Worm (Caenorhabditis elegans): ENCODE results near the gene Y51A2A.5.

Y51A2A.5 gene

ce11 chrV:18346080-18346479 is 47.5 kb downstream of the Y51A2A.5 start (continued):
- peak; percentile 99 for TF ChIP-seq ets-4 (GFP tag; optimal IDR thresholded peaks at IDR 0.05)
- TF ChIP-seq sdz-38 (tag; optimal IDR thresholded peaks at IDR 0.05), result no peak
- TF ChIP-seq bed-1 (GFP tag; IDR thresholded peaks at IDR 0.05), result no peak
- TF ChIP-seq K11D2.4 (GFP tag; IDR thresholded peaks at IDR 0.05), result peak; percentile 57; the same call in 1 of the 2 replicates
- TF ChIP-seq hrde-1 (tag; optimal IDR thresholded peaks at IDR 0.05; ENCODE audit: borderline replicate concordance), result no peak
- TF ChIP-seq ztf-25 (GFP tag; IDR thresholded peaks at IDR 0.05), result no peak
- 0 out of 2 replicates have a peak, but pooled peaks have one; percentile 27 for TF ChIP-seq C06A6.2 (GFP tag; conservative IDR thresholded peaks at IDR 0.05)
- TF ChIP-seq lin-54 (GFP tag; optimal IDR thresholded peaks at IDR 0.05), result no peak
- TF ChIP-seq madf-10 (tag; optimal IDR thresholded peaks at IDR 0.05), result peak; percentile 40
- no peak for TF ChIP-seq attf-3 (GFP tag; conservative IDR thresholded peaks at IDR 0.05)
- TF ChIP-seq F23B12.7 (tag; optimal IDR thresholded peaks at IDR 0.05; ENCODE audit: insufficient read depth), result no peak
- TF ChIP-seq T26A5.8 (tag; optimal IDR thresholded peaks at IDR 0.05), result no peak
- TF ChIP-seq lin-40 (tag; optimal IDR thresholded peaks at IDR 0.05), result no peak
- no peak for TF ChIP-seq sptf-2 (GFP tag; optimal IDR thresholded peaks at IDR 0.05)
- no peak for TF ChIP-seq madf-6 (GFP tag; IDR thresholded peaks at IDR 0.05)
- TF ChIP-seq die-1 (tag; optimal IDR thresholded peaks at IDR 0.05), result no peak
- TF ChIP-seq tbx-9 (tag; optimal IDR thresholded peaks at IDR 0.05; ENCODE audit: borderline replicate concordance), result no peak
- TF ChIP-seq somi-1 (GFP tag; optimal IDR thresholded peaks at IDR 0.05), result peak; percentile 24
- TF ChIP-seq ztf-28 (GFP tag; IDR thresholded peaks at IDR 0.05), result no peak
- no peak for TF ChIP-seq B0019.2 (GFP tag; conservative IDR thresholded peaks at IDR 0.05)
- peak; percentile 88 for TF ChIP-seq dox-1 (GFP tag; IDR thresholded peaks at IDR 0.05)
- no peak for TF ChIP-seq pbrm-1 (GFP tag; IDR thresholded peaks at IDR 0.05)
- no peak for TF ChIP-seq lir-1 (GFP tag; conservative IDR thresholded peaks at IDR 0.05)
- TF ChIP-seq pha-4 (tag; optimal IDR thresholded peaks at IDR 0.05), result no peak
- TF ChIP-seq bed-2 (GFP tag; IDR thresholded peaks at IDR 0.05), result no peak
- TF ChIP-seq zfh-2 (GFP tag; conservative IDR thresholded peaks at IDR 0.05), result no peak
- TF ChIP-seq unc-62 (GFP tag; optimal IDR thresholded peaks at IDR 0.05), result peak; percentile 25
- TF ChIP-seq Y67H2A.10 (GFP tag; conservative IDR thresholded peaks at IDR 0.05), result no peak
- no peak for TF ChIP-seq dpl-1 (GFP tag; optimal IDR thresholded peaks at IDR 0.05)
- 0 out of 2 replicates have a peak, but pooled peaks have one; percentile 30 for TF ChIP-seq Y53G8AR.9 (GFP tag; conservative IDR thresholded peaks at IDR 0.05)
- TF ChIP-seq F57A8.1 (GFP tag; optimal IDR thresholded peaks at IDR 0.05), result no peak
- TF ChIP-seq ceh-91 (GFP tag; IDR thresholded peaks at IDR 0.05), result no peak
- TF ChIP-seq hsf-1 (GFP tag; IDR thresholded peaks at IDR 0.05), result no peak
- TF ChIP-seq gei-17 (GFP tag; optimal IDR thresholded peaks at IDR 0.05), result no peak
- no peak for TF ChIP-seq attf-6 (GFP tag; IDR thresholded peaks at IDR 0.05)
- TF ChIP-seq dpff-1 (tag; optimal IDR thresholded peaks at IDR 0.05), result no peak
- TF ChIP-seq ekl-4 (GFP tag; IDR thresholded peaks at IDR 0.05), result no peak
- TF ChIP-seq D2030.7 (GFP tag; IDR thresholded peaks at IDR 0.05), result no peak
- peak; percentile 72 for TF ChIP-seq tlf-1 (GFP tag; optimal IDR thresholded peaks at IDR 0.05)
- TF ChIP-seq ceh-79 (tag; optimal IDR thresholded peaks at IDR 0.05), result no peak
- TF ChIP-seq Y95B8A.8 (GFP tag; IDR thresholded peaks at IDR 0.05), result no peak
- TF ChIP-seq F52B5.7 (tag; optimal IDR thresholded peaks at IDR 0.05), result no peak
- no peak for TF ChIP-seq efl-1 (GFP tag; optimal IDR thresholded peaks at IDR 0.05)
- no peak for TF ChIP-seq egl-18 (GFP tag; IDR thresholded peaks at IDR 0.05)
- no peak for TF ChIP-seq athp-1 (tag; optimal IDR thresholded peaks at IDR 0.05)
- TF ChIP-seq nfya-1 (tag; optimal IDR thresholded peaks at IDR 0.05; ENCODE audit: borderline replicate concordance, insufficient read depth), result no peak
- no peak for TF ChIP-seq snpc-1.3 (tag; optimal IDR thresholded peaks at IDR 0.05; ENCODE audit: insufficient read depth)
- no peak for TF ChIP-seq aptf-2 (GFP tag; conservative IDR thresholded peaks at IDR 0.05)
- TF ChIP-seq hmg-1.2 (GFP tag; IDR thresholded peaks at IDR 0.05), result no peak
